Fruit fly (Drosophila melanogaster): ENCODE data around the gene CG2694.

Gene CG2694

DNA sequence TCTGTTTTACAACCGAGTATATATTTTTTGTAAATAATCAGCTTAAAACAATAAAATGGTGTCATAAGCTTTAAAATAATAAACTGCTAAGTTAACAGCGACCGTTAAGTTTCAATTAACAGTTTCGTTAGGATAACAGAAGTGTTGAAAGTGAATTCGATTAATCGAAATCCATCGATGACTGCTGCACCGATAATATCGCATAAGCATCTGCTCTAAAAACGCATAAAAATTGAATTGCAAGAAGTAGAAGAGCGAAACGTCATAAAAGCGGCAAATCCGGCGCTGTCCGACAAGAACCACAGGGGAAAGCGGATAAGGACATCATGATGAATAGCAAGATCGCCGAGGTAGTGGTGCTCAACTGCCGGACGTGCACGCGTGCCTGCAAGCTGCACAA is 13.6 kb downstream of the CG2694 start, which contains the start of gene dwg (continued):
- TF ChIP-seq chm (GFP tag; IDR thresholded peaks at IDR 0.05) (no peak), HmgZ (tag; optimal IDR thresholded peaks at IDR 0.05) (no peak), hb (GFP tag; IDR thresholded peaks at IDR 0.05; ENCODE audit: partially characterized antibody) (peak; percentile 69), CG6791 (GFP tag; IDR thresholded peaks at IDR 0.05; ENCODE audit: partially characterized antibody) (peak; percentile 87), amos (GFP tag; IDR thresholded peaks at IDR 0.05; ENCODE audit: partially characterized antibody) (peak; percentile 89), CG3995 (GFP tag; optimal IDR thresholded peaks at IDR 0.05) (peak; percentile 67), oc (tag; optimal IDR thresholded peaks at IDR 0.05) (no peak), CG15514 (GFP tag; optimal IDR thresholded peaks at IDR 0.05) (peak; percentile 57), pan (optimal IDR thresholded peaks at IDR 0.05) (no peak), pan (GFP tag; optimal IDR thresholded peaks at IDR 0.05 in 1 of 2, IDR thresholded peaks at IDR 0.05 in 1 of 2) (no peak), inv (GFP tag; IDR thresholded peaks at IDR 0.05; ENCODE audit: partially characterized antibody) (peak; percentile 65), pita (GFP tag; optimal IDR thresholded peaks at IDR 0.05) (no peak)

- TF ChIP-seq gro (GFP tag; optimal IDR thresholded peaks at IDR 0.05) (no peak), Nf-YB (GFP tag; optimal IDR thresholded peaks at IDR 0.05) (peak; percentile 38), CG11093 (GFP tag; IDR thresholded peaks at IDR 0.05) (peak; percentile 62; the same call in 1 of the 3 replicates), CG4820 (GFP tag; optimal IDR thresholded peaks at IDR 0.05) (peak; percentile 5), dm (GFP tag; optimal IDR thresholded peaks at IDR 0.05) (peak; percentile 79), Doc3 (GFP tag; IDR thresholded peaks at IDR 0.05; ENCODE audit: partially characterized antibody) (no peak), Mrtf (GFP tag; IDR thresholded peaks at IDR 0.05) (peak; percentile 53; the same call in 1 of the 3 replicates), Gug (GFP tag; IDR thresholded peaks at IDR 0.05) (peak; percentile 30; the same call in 1 of the 4 replicates), Trl (optimal IDR thresholded peaks at IDR 0.05) (no peak), Trl (GFP tag; optimal IDR thresholded peaks at IDR 0.05) (no peak), mirr (GFP tag; optimal IDR thresholded peaks at IDR 0.05) (peak; percentile 12), Nf-YA (GFP tag; IDR thresholded peaks at IDR 0.05) (no peak), Pdp1 (GFP tag; optimal IDR thresholded peaks at IDR 0.05) (peak; percentile 1 to 23), nerfin-1 (tag; optimal IDR thresholded peaks at IDR 0.05) (peak; percentile 36), gce (GFP tag; IDR thresholded peaks at IDR 0.05) (no peak), CG33557 (GFP tag; optimal IDR thresholded peaks at IDR 0.05) (peak; percentile 48), Dip3 (GFP tag; optimal IDR thresholded peaks at IDR 0.05) (no peak), CG7372 (GFP tag; IDR thresholded peaks at IDR 0.05) (peak; percentile 40; the same call in 1 of the 2 replicates), otp (GFP tag; IDR thresholded peaks at IDR 0.05) (0 out of 3 replicates have a peak, but pooled peaks have one; percentile 34), CG8765 (GFP tag; IDR thresholded peaks at IDR 0.05) (no peak), Dp (GFP tag; optimal IDR thresholded peaks at IDR 0.05) (peak; percentile 12), ham (GFP tag; IDR thresholded peaks at IDR 0.05) (no peak), CG10274 (GFP tag; optimal IDR thresholded peaks at IDR 0.05) (no peak), CG34376 (GFP tag; optimal IDR thresholded peaks at IDR 0.05) (peak; percentile 28), Nf-YC (tag; optimal IDR thresholded peaks at IDR 0.05) (peak; percentile 65), gt (GFP tag; IDR thresholded peaks at IDR 0.05) (no peak), CG13424 (tag; optimal IDR thresholded peaks at IDR 0.05) (peak; percentile 73), CG14667 (GFP tag; IDR thresholded peaks at IDR 0.05) (peak; percentile 46), chinmo (GFP tag; IDR thresholded peaks at IDR 0.05; ENCODE audit: partially characterized antibody) (no peak), ken (GFP tag; IDR thresholded peaks at IDR 0.05) (0 out of 3 replicates have a peak, but pooled peaks have one; percentile 54), CG1024 (GFP tag; IDR thresholded peaks at IDR 0.05) (no peak), Rx (GFP tag; IDR thresholded peaks at IDR 0.05) (0 out of 2 replicates have a peak, but pooled peaks have one; percentile 20), tup (GFP tag; optimal IDR thresholded peaks at IDR 0.05) (no peak), cwo (GFP tag; optimal IDR thresholded peaks at IDR 0.05) (peak; percentile 43), crp (GFP tag; optimal IDR thresholded peaks at IDR 0.05) (peak; percentile 57 to 93), CG12391 (tag; optimal IDR thresholded peaks at IDR 0.05) (peak; percentile 71), bbx (GFP tag; IDR thresholded peaks at IDR 0.05; ENCODE audit: partially characterized antibody) (no peak), HLH54F (GFP tag; optimal IDR thresholded peaks at IDR 0.05) (peak; percentile 37)
These were observed 18.2 kb downstream of the CG2694 start, which contains the start of the genes ttm50 and CG2712 for dm6 chrX:2732127-2732526. ttm50 (minus strand) TSS chrX:2732190. CG2712 (plus strand) TSS chrX:2732469.
